Worm (Caenorhabditis elegans) whole organism, late embryonic: ENCODE results near the gene Y32G9B.1.

ENCODE experiments used
- F13H6.1 ChIP-seq: sonication (generic microtip); optimal IDR thresholded peaks from 2 replicates; lab custom pipeline; 2016; ENCODE audit warnings: missing genetic modification characterization, missing compliant biosample characterization
- K02D7.2 ChIP-seq: sonication (generic microtip); optimal IDR thresholded peaks from 2 replicates; lab custom pipeline; 2017; ENCODE audit warnings: mild to moderate bottlenecking, missing genetic modification characterization, missing compliant biosample characterization
- K09A11.1 ChIP-seq: sonication (generic microtip); optimal IDR thresholded peaks from 2 replicates; lab custom pipeline; 2017; ENCODE audit warnings: antibody characterized with exemption, mild to moderate bottlenecking, missing genetic modification characterization, missing compliant biosample characterization; ENCODE audit not compliant: insufficient read depth
- T23F11.4 ChIP-seq: fragments of 200-800 bp; sonication (Bioruptor generic); optimal IDR thresholded peaks from 2 replicates; lab custom pipeline; 2018; ENCODE audit warnings: mild to moderate bottlenecking, missing genetic modification characterization, missing compliant biosample characterization
- Y22D7AL.16 ChIP-seq: sonication (generic microtip); optimal IDR thresholded peaks from 2 replicates; lab custom pipeline; 2016; ENCODE audit warnings: missing genetic modification characterization, missing compliant biosample characterization
- ahr-1 ChIP-seq: sonication (generic microtip); optimal IDR thresholded peaks from 2 replicates; lab custom pipeline; 2016; ENCODE audit warnings: missing genetic modification characterization, missing compliant biosample characterization
- ama-1 ChIP-seq: fragments of 150-350 bp; optimal IDR thresholded peaks from 2 replicates; lab custom pipeline; 2014
- ceh-14 ChIP-seq: sonication (generic microtip); optimal IDR thresholded peaks from 2 replicates; lab custom pipeline; 2016; ENCODE audit warnings: missing genotype, missing genetic modification characterization, missing compliant biosample characterization
- ceh-18 ChIP-seq: sonication (generic microtip); optimal IDR thresholded peaks from 2 replicates; lab custom pipeline; 2016; ENCODE audit warnings: missing genetic modification characterization, missing compliant biosample characterization
- ceh-19 ChIP-seq: fragments of 200-800 bp; sonication (Bioruptor generic); optimal IDR thresholded peaks from 2 replicates; lab custom pipeline; 2018; ENCODE audit warnings: mild to moderate bottlenecking, missing genetic modification characterization, missing compliant biosample characterization
- ceh-2 ChIP-seq: sonication (generic microtip); optimal IDR thresholded peaks from 2 replicates; lab custom pipeline; 2016; ENCODE audit warnings: missing genotype, missing genetic modification characterization, missing compliant biosample characterization
- ceh-22 ChIP-seq: sonication (generic microtip); optimal IDR thresholded peaks from 2 replicates; lab custom pipeline; 2017; ENCODE audit warnings: missing biosample characterization, missing genetic modification characterization
- ceh-30 ChIP-seq: fragments of 150-350 bp; optimal IDR thresholded peaks from 2 replicates; lab custom pipeline; 2014; ENCODE audit warnings: missing biosample characterization, missing genetic modification characterization
- ceh-31 ChIP-seq: sonication (generic microtip); optimal IDR thresholded peaks from 2 replicates; lab custom pipeline; 2016; ENCODE audit warnings: missing genetic modification characterization, missing compliant biosample characterization
- ceh-34 ChIP-seq: sonication (generic microtip); optimal IDR thresholded peaks from 2 replicates; lab custom pipeline; 2016; ENCODE audit warnings: mild to moderate bottlenecking, missing genetic modification characterization, missing compliant biosample characterization
- ceh-48 ChIP-seq: sonication (generic microtip); optimal IDR thresholded peaks from 2 replicates; lab custom pipeline; 2016; ENCODE audit warnings: missing genetic modification characterization, inconsistent platforms, missing compliant biosample characterization
- ceh-6 ChIP-seq: fragments of 200-800 bp; sonication (Bioruptor generic); optimal IDR thresholded peaks from 2 replicates; lab custom pipeline; 2018; ENCODE audit warnings: mild to moderate bottlenecking, missing genetic modification characterization, missing compliant biosample characterization
- ceh-9 ChIP-seq: sonication (generic microtip); optimal IDR thresholded peaks from 2 replicates; lab custom pipeline; 2016; ENCODE audit warnings: mild to moderate bottlenecking, missing genetic modification characterization, inconsistent platforms, missing compliant biosample characterization
- che-1 ChIP-seq: sonication (generic microtip); optimal IDR thresholded peaks from 2 replicates; lab custom pipeline; 2016; ENCODE audit warnings: mild to moderate bottlenecking, missing genetic modification characterization, missing compliant biosample characterization
- dve-1 ChIP-seq: sonication (generic microtip); optimal IDR thresholded peaks from 2 replicates; lab custom pipeline; 2017; ENCODE audit warnings: antibody characterized with exemption, mild to moderate bottlenecking, missing genetic modification characterization, missing compliant biosample characterization
- elt-4 ChIP-seq: sonication (generic microtip); optimal IDR thresholded peaks from 2 replicates; lab custom pipeline; 2016; ENCODE audit warnings: missing genetic modification characterization, missing compliant biosample characterization
- eyg-1 ChIP-seq: sonication (generic microtip); optimal IDR thresholded peaks from 2 replicates; lab custom pipeline; 2016; ENCODE audit warnings: missing genotype, missing genetic modification characterization, missing compliant biosample characterization
- fax-1 ChIP-seq: sonication (generic microtip); optimal IDR thresholded peaks from 2 replicates; lab custom pipeline; 2016; ENCODE audit warnings: missing genotype, missing genetic modification characterization, missing compliant biosample characterization
- gmeb-2 ChIP-seq: sonication (generic microtip); optimal IDR thresholded peaks from 2 replicates; lab custom pipeline; 2016; ENCODE audit warnings: missing genetic modification characterization, inconsistent platforms, missing compliant biosample characterization
- hlh-6 ChIP-seq: sonication (generic microtip); optimal IDR thresholded peaks from 2 replicates; lab custom pipeline; 2016; ENCODE audit warnings: missing genotype, missing genetic modification characterization, missing compliant biosample characterization
- hlh-8 ChIP-seq: sonication (generic microtip); optimal IDR thresholded peaks from 2 replicates; lab custom pipeline; 2016; ENCODE audit warnings: missing genotype, missing genetic modification characterization, missing compliant biosample characterization
- lim-6 ChIP-seq: sonication (generic microtip); optimal IDR thresholded peaks from 2 replicates; lab custom pipeline; 2016; ENCODE audit warnings: missing genetic modification characterization, missing compliant biosample characterization
- lin-11 ChIP-seq: fragments of 200-800 bp; sonication (Bioruptor generic); optimal IDR thresholded peaks from 2 replicates; lab custom pipeline; 2018; ENCODE audit warnings: mild to moderate bottlenecking, missing genetic modification characterization, missing compliant biosample characterization
- nfya-1 ChIP-seq: sonication (generic microtip); optimal IDR thresholded peaks from 2 replicates; lab custom pipeline; 2017; ENCODE audit warnings: missing genetic modification characterization, mild to moderate bottlenecking, missing compliant biosample characterization, antibody characterized with exemption, moderate library complexity
- nhr-11 ChIP-seq: fragments of 150-350 bp; optimal IDR thresholded peaks from 2 replicates; lab custom pipeline; 2014; ENCODE audit warnings: missing biosample characterization, missing genetic modification characterization
- odd-2 ChIP-seq: sonication (generic microtip); optimal IDR thresholded peaks from 2 replicates; lab custom pipeline; 2017; ENCODE audit warnings: antibody characterized with exemption, mild to moderate bottlenecking, missing genetic modification characterization, missing compliant biosample characterization
- pat-9 ChIP-seq: fragments of 200-800 bp; sonication (Bioruptor generic); optimal IDR thresholded peaks from 2 replicates; lab custom pipeline; 2018; ENCODE audit warnings: mild to moderate bottlenecking, missing genetic modification characterization, moderate library complexity, missing compliant biosample characterization
- pax-1 ChIP-seq: fragments of 150-350 bp; optimal IDR thresholded peaks from 2 replicates; lab custom pipeline; 2014; ENCODE audit warnings: missing biosample characterization, missing genetic modification characterization
- pqm-1 ChIP-seq: sonication (generic microtip); optimal IDR thresholded peaks from 2 replicates; lab custom pipeline; 2016; ENCODE audit warnings: missing genetic modification characterization, missing compliant biosample characterization
- ref-2 ChIP-seq: sonication (generic microtip); optimal IDR thresholded peaks from 2 replicates; lab custom pipeline; 2016; ENCODE audit warnings: missing genetic modification characterization, missing compliant biosample characterization
- rnt-1 ChIP-seq: sonication (generic microtip); optimal IDR thresholded peaks from 2 replicates; lab custom pipeline; 2016; ENCODE audit warnings: missing genetic modification characterization, missing compliant biosample characterization
- sox-2 ChIP-seq: fragments of 200-800 bp; sonication (Bioruptor generic); IDR thresholded peaks from 2 replicates; pipeline ENCODE4 v1.3.6; 2022; ENCODE audit warnings: missing genetic modification reagents, missing genetic modification characterization, missing compliant biosample characterization
- sox-4 ChIP-seq: sonication (generic microtip); optimal IDR thresholded peaks from 2 replicates; lab custom pipeline; 2017; ENCODE audit warnings: mild to moderate bottlenecking, missing genetic modification characterization, inconsistent platforms, missing compliant biosample characterization
- tbx-2 ChIP-seq: sonication (generic microtip); optimal IDR thresholded peaks from 2 replicates; lab custom pipeline; 2016; ENCODE audit warnings: missing genetic modification characterization, missing compliant biosample characterization
- tbx-7 ChIP-seq: sonication (generic microtip); optimal IDR thresholded peaks from 2 replicates; lab custom pipeline; 2016; ENCODE audit warnings: missing genotype, missing genetic modification characterization, missing compliant biosample characterization
- unc-55 ChIP-seq: sonication (generic microtip); optimal IDR thresholded peaks from 2 replicates; lab custom pipeline; 2017; ENCODE audit warnings: missing biosample characterization, missing genetic modification reagents, missing genetic modification characterization

Gene Y32G9B.1

ce11 chrV:1857840-1858239, 28.0 kb upstream of the Y32G9B.1 start:
- no peak for TF ChIP-seq ama-1
- TF ChIP-seq lim-6 (tag; lab: Kevin White, UChicago): no peak
- TF ChIP-seq pat-9 (tag; lab: Kevin White, UChicago): no peak
- no peak for TF ChIP-seq hlh-6 (tag; lab: Kevin White, UChicago)
- TF ChIP-seq dve-1: no peak
- TF ChIP-seq K09A11.1 (tag; lab: Kevin White, UChicago): no peak
- no peak for TF ChIP-seq ceh-18 (tag; lab: Kevin White, UChicago)
- no peak for TF ChIP-seq fax-1 (tag; lab: Kevin White, UChicago)
- TF ChIP-seq ceh-6 (GFP tag; lab: Kevin White, UChicago): no peak
- no peak for TF ChIP-seq ceh-34 (tag; lab: Kevin White, UChicago)
- TF ChIP-seq hlh-8 (tag; lab: Kevin White, UChicago): no peak
- TF ChIP-seq che-1: no peak
- TF ChIP-seq ahr-1 (tag; lab: Kevin White, UChicago): no peak

ce11 chrV:1856176-1856575, 26.3 kb upstream of the Y32G9B.1 start, which contains the start of gene T10B5.10:
T10B5.10 (minus strand) TSS chrV:1856276.
- TF ChIP-seq tbx-7 (tag; lab: Kevin White, UChicago) (no peak), fax-1 (tag; lab: Kevin White, UChicago) (no peak), nfya-1 (no peak), lin-11 (tag; lab: Kevin White, UChicago) (no peak), ceh-9 (tag; lab: Kevin White, UChicago) (no peak), eyg-1 (tag; lab: Kevin White, UChicago) (no peak), sox-2 (GFP tag; lab: Robert Waterston, UW) (no peak), gmeb-2 (tag; lab: Kevin White, UChicago) (no peak), ceh-14 (tag; lab: Kevin White, UChicago) (no peak), ref-2 (tag; lab: Kevin White, UChicago) (no peak), pax-1 (tag; lab: Kevin White, UChicago) (no peak), K02D7.2 (tag; lab: Kevin White, UChicago) (no peak), F13H6.1 (no peak), unc-55 (GFP tag; lab: Kevin White, UChicago) (no peak), T23F11.4 (no peak)

DNA sequence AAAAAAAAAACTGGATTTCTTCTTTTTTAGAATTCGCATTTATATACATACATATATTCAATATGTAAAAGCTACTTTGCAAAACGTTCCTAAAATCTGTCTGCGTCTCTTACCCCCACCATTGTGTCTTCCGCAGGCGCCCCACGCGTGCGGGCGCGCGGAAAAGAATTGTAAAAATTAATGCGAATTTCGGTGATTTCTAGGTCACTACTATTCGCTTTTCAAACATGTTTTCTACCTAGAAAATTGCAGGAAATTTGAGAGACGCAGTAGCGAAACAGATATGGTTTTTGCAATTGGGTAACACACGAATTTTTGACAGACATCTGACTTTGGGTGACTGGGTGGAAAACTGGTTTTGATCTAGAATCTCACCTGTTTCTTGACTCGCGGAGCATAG, 25.2 kb upstream of the Y32G9B.1 start:
- TF ChIP-seq sox-2 (GFP tag; lab: Robert Waterston, UW) (no peak), nhr-11 (tag; lab: Kevin White, UChicago) (no peak), ceh-22 (no peak), odd-2 (tag; lab: Kevin White, UChicago) (no peak), ceh-2 (tag; lab: Kevin White, UChicago) (no peak), ceh-19 (GFP tag; lab: Kevin White, UChicago) (no peak), Y22D7AL.16 (tag; lab: Kevin White, UChicago) (no peak), pqm-1 (tag; lab: Kevin White, UChicago) (no peak), ceh-48 (tag; lab: Kevin White, UChicago) (no peak), T23F11.4 (no peak), ama-1 (no peak), ceh-30 (no peak), rnt-1 (tag; lab: Kevin White, UChicago) (no peak), elt-4 (tag; lab: Kevin White, UChicago) (no peak), tbx-2 (tag; lab: Kevin White, UChicago) (no peak), sox-4 (tag; lab: Kevin White, UChicago) (no peak), ceh-34 (tag; lab: Kevin White, UChicago) (no peak), K02D7.2 (tag; lab: Kevin White, UChicago) (no peak), lin-11 (tag; lab: Kevin White, UChicago) (no peak), ceh-31 (no peak)
- TF ChIP-seq, all 69 proteins: peak for 0
